Worm (Caenorhabditis elegans) whole organism, midembryonic: ENCODE data around the gene B0464.6.

Experiments used
- flt-1 ChIP-seq: fragments of 200-800 bp; sonication (Bioruptor generic); IDR thresholded peaks from 2 replicates; pipeline ENCODE4 v1.3.6; 2022; ENCODE audit warnings: missing genetic modification characterization, missing compliant biosample characterization
- klf-2 ChIP-seq: fragments of 200-800 bp; sonication (Bioruptor generic); conservative IDR thresholded peaks from 2 replicates; pipeline ENCODE4 v1.3.6; 2022; ENCODE audit warnings: missing genetic modification reagents, missing genetic modification characterization, missing compliant biosample characterization
- med-1 ChIP-seq: sonication (generic microtip); optimal IDR thresholded peaks from 2 replicates; lab custom pipeline; 2017; ENCODE audit warnings: missing genetic modification characterization, mild to moderate bottlenecking, missing compliant biosample characterization, antibody characterized with exemption, missing genetic modification reagents; ENCODE audit not compliant: insufficient read depth
- ref-1 ChIP-seq: fragments of 200-800 bp; sonication (Bioruptor generic); conservative IDR thresholded peaks from 2 replicates; pipeline ENCODE4 v1.3.6; 2022; ENCODE audit warnings: missing genetic modification reagents, missing genetic modification characterization, missing compliant biosample characterization
- tab-1 ChIP-seq: fragments of 200-800 bp; sonication (Bioruptor generic); IDR thresholded peaks from 2 replicates; pipeline ENCODE4 v1.3.6; 2022; ENCODE audit warnings: missing genetic modification characterization, missing compliant biosample characterization

DNA sequence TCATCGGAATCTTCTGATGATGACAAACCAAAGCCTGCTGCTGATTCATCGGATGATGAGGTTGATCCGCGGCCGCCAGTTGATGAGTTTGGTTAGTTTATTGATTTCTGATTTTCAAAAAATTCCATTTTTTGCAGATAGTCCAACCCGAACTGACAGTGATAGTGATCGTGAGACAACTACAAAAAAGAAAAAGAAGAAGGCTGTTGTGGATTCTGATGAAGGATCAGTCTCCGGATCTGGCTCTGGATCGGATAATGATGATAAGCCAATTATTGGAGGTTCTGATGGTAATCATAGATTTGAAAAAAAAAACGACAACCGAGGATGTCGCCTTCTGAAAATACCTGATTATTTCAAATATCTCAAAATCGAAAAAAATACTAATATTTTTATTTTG lies 30.3 kb upstream of the B0464.6 start:
- TF ChIP-seq ref-1 (GFP tag; lab: Robert Waterston, UW) = no peak
- no peak for TF ChIP-seq flt-1 (GFP tag; lab: Robert Waterston, UW)
- TF ChIP-seq tab-1 = no peak
- no peak for TF ChIP-seq med-1 (GFP tag; lab: Kevin White, UChicago)
- TF ChIP-seq klf-2 (GFP tag; lab: Robert Waterston, UW) = no peak
